Worm (Caenorhabditis elegans): ENCODE data around the gene skp-1.

The skp-1 gene

DNA sequence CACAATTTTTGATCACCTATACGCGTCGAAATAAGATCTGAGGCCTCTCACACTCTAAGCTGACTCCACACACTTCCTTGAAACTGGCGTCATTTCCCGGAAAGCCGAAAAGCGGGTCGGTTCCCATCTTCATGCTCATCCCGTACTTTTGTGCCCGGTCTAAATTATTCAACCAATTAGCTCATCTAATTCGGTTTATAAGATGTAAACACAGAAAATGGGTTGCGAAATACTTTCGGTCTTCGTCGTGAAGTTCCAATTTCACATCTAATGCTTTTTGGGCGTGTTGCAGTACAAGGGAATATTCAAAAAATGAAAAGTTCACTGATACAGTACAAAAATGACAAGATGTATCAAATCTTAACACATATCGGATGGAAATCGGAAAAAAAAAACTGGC lies 14.2 kb upstream of the skp-1 start:
- TF ChIP-seq unc-62 (GFP tag; optimal IDR thresholded peaks at IDR 0.05 in 1 of 2) = peak in 1 of 2 experiments; percentile 64
- TF ChIP-seq unc-62 (tag; optimal IDR thresholded peaks at IDR 0.05) = no peak
- TF ChIP-seq nhr-48 (tag; optimal IDR thresholded peaks at IDR 0.05) = no peak

- peak; percentile 97 for TF ChIP-seq aha-1 (tag)
- TF ChIP-seq daf-12 (tag; optimal IDR thresholded peaks at IDR 0.05) = no peak
Measured at ce11 chrV:11635587-11635986, 9.7 kb upstream of the skp-1 start.

DNA sequence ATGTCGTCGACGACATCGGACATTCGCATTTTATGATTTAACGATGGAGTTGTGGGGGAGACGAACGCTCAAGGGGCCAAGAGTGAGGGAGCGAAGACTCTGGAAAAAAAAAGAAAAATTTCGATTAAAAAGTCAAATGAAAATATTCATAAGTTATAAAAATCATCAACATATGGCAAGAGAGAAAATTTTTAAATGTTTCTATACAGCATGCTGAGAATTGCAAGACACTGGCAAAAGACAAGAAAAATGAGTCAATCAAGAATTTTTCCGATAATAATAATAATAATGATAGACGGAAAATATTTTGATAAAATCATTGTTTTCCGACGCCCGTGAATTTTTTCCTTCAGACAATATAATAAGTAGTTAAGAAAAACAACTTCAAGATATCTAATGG lies 8.1 kb upstream of the skp-1 start, which contains the start of gene sipa-1:
TSS of gene sipa-1 (minus strand) at position 101 of the 400 bp plus-strand sequence.
- TF ChIP-seq mdt-29 (GFP tag; IDR thresholded peaks at IDR 0.05) (no peak), dmd-6 (GFP tag; IDR thresholded peaks at IDR 0.05) (no peak), Y75B8A.6 (GFP tag; IDR thresholded peaks at IDR 0.05) (no peak), vab-7 (GFP tag; IDR thresholded peaks at IDR 0.05) (no peak), Y105C5A.15 (GFP tag; IDR thresholded peaks at IDR 0.05) (no peak), F26F4.8 (GFP tag; conservative IDR thresholded peaks at IDR 0.05) (no peak), lir-3 (tag; optimal IDR thresholded peaks at IDR 0.05) (no peak), rbr-2 (tag; optimal IDR thresholded peaks at IDR 0.05) (no peak), Y48G9A.11 (GFP tag; IDR thresholded peaks at IDR 0.05) (no peak), nhr-237 (tag; optimal IDR thresholded peaks at IDR 0.05) (no peak), dpl-1 (GFP tag; optimal IDR thresholded peaks at IDR 0.05) (no peak), spr-1 (tag; optimal IDR thresholded peaks at IDR 0.05) (no peak), set-16 (GFP tag; IDR thresholded peaks at IDR 0.05) (no peak), mdl-1 (tag; optimal IDR thresholded peaks at IDR 0.05) (no peak), saeg-2 (GFP tag; IDR thresholded peaks at IDR 0.05) (no peak)

DNA sequence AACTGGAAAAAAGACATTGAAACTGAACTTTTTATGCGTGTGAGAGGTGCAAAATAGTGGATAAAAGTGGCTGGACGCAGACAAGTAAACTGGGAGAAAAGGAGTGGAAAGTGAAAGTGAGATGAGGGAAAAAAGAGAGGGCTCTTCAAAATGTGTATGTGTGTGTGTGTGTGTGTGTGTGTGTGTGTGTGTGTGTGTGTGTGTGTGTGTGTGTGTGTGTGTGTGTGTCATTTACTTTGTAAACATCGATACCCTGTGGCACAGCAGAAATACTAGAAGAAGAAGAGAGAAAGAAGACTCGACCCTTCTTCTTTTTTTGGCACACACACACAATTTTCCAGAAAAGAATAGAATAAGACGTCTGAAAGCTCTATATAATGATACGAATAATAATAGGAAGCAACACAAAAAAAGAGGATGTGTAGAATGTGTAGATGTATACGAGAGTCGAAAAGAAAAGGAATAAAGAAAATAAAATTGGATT lies 6.6 kb upstream of the skp-1 start:
- TF ChIP-seq ctbp-1 (GFP tag; IDR thresholded peaks at IDR 0.05) (peak; percentile 63; the same call in 1 of the 2 replicates), Y5F2A.4 (GFP tag; optimal IDR thresholded peaks at IDR 0.05) (no peak), dve-1 (tag; optimal IDR thresholded peaks at IDR 0.05; ENCODE audit: insufficient read depth) (peak; percentile 62), attf-4 (tag; optimal IDR thresholded peaks at IDR 0.05) (no peak), egl-43 (GFP tag; IDR thresholded peaks at IDR 0.05) (peak; percentile 69; the same call in 1 of the 2 replicates), pha-4 (GFP tag; IDR thresholded peaks at IDR 0.05) (no peak), pha-4 (tag; optimal IDR thresholded peaks at IDR 0.05) (peak; percentile 73), ama-1 (optimal IDR thresholded peaks at IDR 0.05) (no peak), saeg-2 (GFP tag; IDR thresholded peaks at IDR 0.05) (0 out of 2 replicates have a peak, but pooled peaks have one; percentile 17), hlh-30 (tag; optimal IDR thresholded peaks at IDR 0.05; ENCODE audit: insufficient read depth) (peak; percentile 74), hlh-11 (tag; optimal IDR thresholded peaks at IDR 0.05) (peak; percentile 55), T20F7.1 (GFP tag; optimal IDR thresholded peaks at IDR 0.05) (no peak), mep-1 (tag; optimal IDR thresholded peaks at IDR 0.05) (peak; percentile 50), sdz-12 (GFP tag; optimal IDR thresholded peaks at IDR 0.05) (no peak), mes-2 (tag; optimal IDR thresholded peaks at IDR 0.05; ENCODE audit: poor library complexity, severe bottlenecking) (peak; percentile 48), F49E8.2 (tag; optimal IDR thresholded peaks at IDR 0.05; ENCODE audit: borderline replicate concordance) (no peak), nhr-6 (tag; optimal IDR thresholded peaks at IDR 0.05) (peak; percentile 27), hmg-1.1 (GFP tag; IDR thresholded peaks at IDR 0.05) (peak; percentile 63), ceh-20 (GFP tag; IDR thresholded peaks at IDR 0.05) (peak; percentile 76), dmd-8 (GFP tag; IDR thresholded peaks at IDR 0.05) (no peak), nhr-28 (tag; optimal IDR thresholded peaks at IDR 0.05) (peak; percentile 35), dmd-6 (GFP tag; IDR thresholded peaks at IDR 0.05) (peak; percentile 33; the same call in 1 of the 2 replicates), lsy-2 (tag; optimal IDR thresholded peaks at IDR 0.05) (peak; percentile 39 to 58), nhr-11 (tag; optimal IDR thresholded peaks at IDR 0.05) (peak; percentile 65), unc-62 (GFP tag; optimal IDR thresholded peaks at IDR 0.05 in 1 of 2) (peak in 1 of 2 experiments; percentile 75), unc-62 (tag; optimal IDR thresholded peaks at IDR 0.05) (no peak), daf-16 (GFP tag; optimal IDR thresholded peaks at IDR 0.05) (peak in 1 of 2 experiments; percentile 46), daf-16 (tag; optimal IDR thresholded peaks at IDR 0.05) (no peak), snpc-1.2 (GFP tag; IDR thresholded peaks at IDR 0.05) (no peak), mdl-1 (tag; optimal IDR thresholded peaks at IDR 0.05) (no peak), skn-1 (tag; optimal IDR thresholded peaks at IDR 0.05) (no peak), aha-1 (tag) (peak; percentile 95), rbr-2 (tag; optimal IDR thresholded peaks at IDR 0.05) (peak; percentile 50)

All from whole organism, L4 larva.